Fruit fly (Drosophila melanogaster): Measurements from ENCODE around the gene CG15536.

DNA sequence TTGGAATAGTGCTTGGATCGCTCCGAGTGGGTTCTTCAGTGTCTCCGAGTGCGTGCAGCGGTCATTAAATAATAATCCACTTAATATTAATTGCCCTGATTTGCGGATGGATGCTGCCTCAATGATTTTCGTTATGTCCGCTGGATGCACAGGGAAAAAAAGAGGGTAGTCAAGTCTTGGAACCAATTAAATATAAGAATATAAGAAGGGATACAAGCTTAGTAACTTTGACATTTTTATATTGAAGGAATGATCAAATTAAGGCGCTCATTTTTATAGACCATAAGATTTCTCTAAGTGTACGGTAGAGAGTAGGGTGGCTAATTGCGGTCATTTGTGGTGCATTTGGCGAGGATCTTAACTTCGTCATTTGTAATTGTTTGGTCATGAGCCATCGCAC lies 33.0 kb downstream of the CG15536 start:
- no peak for TF ChIP-seq Pif1B (GFP tag; optimal IDR thresholded peaks at IDR 0.05)
- no peak for TF ChIP-seq rn (GFP tag; IDR thresholded peaks at IDR 0.05)
- no peak for TF ChIP-seq CG14655 (GFP tag; optimal IDR thresholded peaks at IDR 0.05)
- no peak for TF ChIP-seq CG8301 (tag; optimal IDR thresholded peaks at IDR 0.05)
- TF ChIP-seq CG34367 (tag; optimal IDR thresholded peaks at IDR 0.05): no peak
- TF ChIP-seq CG10348 (GFP tag; IDR thresholded peaks at IDR 0.05): no peak
- TF ChIP-seq Pif1A (GFP tag; optimal IDR thresholded peaks at IDR 0.05): no peak
- no peak for TF ChIP-seq CG13204 (GFP tag; optimal IDR thresholded peaks at IDR 0.05)
- TF ChIP-seq Ets98B (GFP tag; IDR thresholded peaks at IDR 0.05): no peak
- no peak for TF ChIP-seq Snoo (tag; optimal IDR thresholded peaks at IDR 0.05)
- TF ChIP-seq D1 (tag; optimal IDR thresholded peaks at IDR 0.05): no peak
